ENCODE assay signal across 1 worm cellular context in genomic region chrIV:13393246-13393716, ce11.
TF ChIP-seq lines count a peak whose summit lies in the region.

No protein-coding gene starts in this region.

TF ChIP-seq in whole organism, L1 larva, 84 proteins besides CTCF, POLR2A, EP300 and RAD21 (continued from another document):
- TF ChIP-seq Y116A8C.19 (tag; optimal IDR thresholded peaks at IDR 0.05; lab: Kevin White, UChicago; ENCODE audit: borderline replicate concordance) (no peak), fos-1 (tag; optimal IDR thresholded peaks at IDR 0.05; lab: Kevin White, UChicago) (no peak)
